Worm (Caenorhabditis elegans): ENCODE data around the gene T18D3.1.

The T18D3.1 gene

ce11 chrX:12454290-12454795 is at the start of gene T18D3.1, which contains the start of gene T18D3.9:
T18D3.1 (plus strand) TSS chrX:12454745.
T18D3.9 (minus strand) TSS chrX:12454457.
- TF ChIP-seq aha-1 (tag; optimal IDR thresholded peaks at IDR 0.05): no peak
- no peak for TF ChIP-seq mab-9 (GFP tag; IDR thresholded peaks at IDR 0.05)
- TF ChIP-seq nhr-19 (GFP tag; conservative IDR thresholded peaks at IDR 0.05): no peak
- no peak for TF ChIP-seq ztf-4 (tag; optimal IDR thresholded peaks at IDR 0.05)
- no peak for TF ChIP-seq hpl-2 (GFP tag; optimal IDR thresholded peaks at IDR 0.05)
- TF ChIP-seq aly-2 (tag; optimal IDR thresholded peaks at IDR 0.05): no peak
- no peak for TF ChIP-seq grh-1 (GFP tag; IDR thresholded peaks at IDR 0.05)
- no peak for TF ChIP-seq unc-30 (tag; optimal IDR thresholded peaks at IDR 0.05)
- no peak for TF ChIP-seq Y116A8C.19 (tag; optimal IDR thresholded peaks at IDR 0.05; ENCODE audit: borderline replicate concordance)
- TF ChIP-seq ceh-8 (GFP tag; optimal IDR thresholded peaks at IDR 0.05): no peak
- TF ChIP-seq jun-1 (tag; optimal IDR thresholded peaks at IDR 0.05): no peak
- no peak for TF ChIP-seq ets-5 (GFP tag; IDR thresholded peaks at IDR 0.05)
- no peak for TF ChIP-seq pax-3 (tag; optimal IDR thresholded peaks at IDR 0.05)
- no peak for TF ChIP-seq efl-3 (GFP tag; optimal IDR thresholded peaks at IDR 0.05)
- TF ChIP-seq tbx-2 (tag; optimal IDR thresholded peaks at IDR 0.05): peak; percentile 23
- peak; percentile 12 for TF ChIP-seq unc-130 (tag; optimal IDR thresholded peaks at IDR 0.05)
- TF ChIP-seq elt-3 (tag; optimal IDR thresholded peaks at IDR 0.05): peak in 2 of 6 experiments; percentile 52
- TF ChIP-seq egl-27 (tag; optimal IDR thresholded peaks at IDR 0.05): no peak
- TF ChIP-seq nhr-11 (tag; optimal IDR thresholded peaks at IDR 0.05): no peak
- TF ChIP-seq nhr-84 (tag; optimal IDR thresholded peaks at IDR 0.05): no peak
- no peak for TF ChIP-seq ceh-88 (GFP tag; IDR thresholded peaks at IDR 0.05)
- TF ChIP-seq irx-1 (tag; optimal IDR thresholded peaks at IDR 0.05): no peak
- TF ChIP-seq nhr-76 (tag; optimal IDR thresholded peaks at IDR 0.05): no peak
- no peak for TF ChIP-seq snpc-4 (tag; optimal IDR thresholded peaks at IDR 0.05)
- no peak for TF ChIP-seq lin-15B (tag; optimal IDR thresholded peaks at IDR 0.05)
- TF ChIP-seq elt-2 (tag; optimal IDR thresholded peaks at IDR 0.05): no peak
- TF ChIP-seq nhr-47 (tag; optimal IDR thresholded peaks at IDR 0.05): peak; percentile 44
- TF ChIP-seq hlh-4 (tag; optimal IDR thresholded peaks at IDR 0.05): no peak
- TF ChIP-seq hlh-17 (GFP tag; optimal IDR thresholded peaks at IDR 0.05; ENCODE audit: borderline replicate concordance): no peak
- TF ChIP-seq F16B12.6 (tag; optimal IDR thresholded peaks at IDR 0.05): no peak
- peak; percentile 51 for TF ChIP-seq nhr-20 (tag; optimal IDR thresholded peaks at IDR 0.05)
- TF ChIP-seq sptf-1 (tag; optimal IDR thresholded peaks at IDR 0.05): no peak
- TF ChIP-seq fkh-10 (GFP tag; optimal IDR thresholded peaks at IDR 0.05): no peak
- no peak for TF ChIP-seq ztf-11 (tag; optimal IDR thresholded peaks at IDR 0.05)
- TF ChIP-seq lin-13 (GFP tag; optimal IDR thresholded peaks at IDR 0.05): peak; percentile 35
- TF ChIP-seq zip-4 (GFP tag; optimal IDR thresholded peaks at IDR 0.05): no peak
- TF ChIP-seq fos-1 (tag; optimal IDR thresholded peaks at IDR 0.05): no peak
- no peak for TF ChIP-seq pqm-1 (tag; optimal IDR thresholded peaks at IDR 0.05)
- TF ChIP-seq C34B4.2 (tag; optimal IDR thresholded peaks at IDR 0.05): no peak
- peak; percentile 1 for TF ChIP-seq lir-3 (tag; optimal IDR thresholded peaks at IDR 0.05; ENCODE audit: poor library complexity)
- no peak for TF ChIP-seq alr-1 (tag; optimal IDR thresholded peaks at IDR 0.05; ENCODE audit: borderline replicate concordance)
- TF ChIP-seq nhr-90 (tag; optimal IDR thresholded peaks at IDR 0.05; ENCODE audit: poor library complexity): peak; percentile 36
- TF ChIP-seq nhr-12 (tag; optimal IDR thresholded peaks at IDR 0.05): no peak
- peak; percentile 58 for TF ChIP-seq mep-1 (tag; optimal IDR thresholded peaks at IDR 0.05)
- peak; percentile 79 for TF ChIP-seq lin-14 (GFP tag; optimal IDR thresholded peaks at IDR 0.05)
- no peak for TF ChIP-seq ceh-63 (GFP tag; optimal IDR thresholded peaks at IDR 0.05)
- TF ChIP-seq sup-37 (GFP tag; optimal IDR thresholded peaks at IDR 0.05): no peak
- TF ChIP-seq mef-2 (tag; optimal IDR thresholded peaks at IDR 0.05): no peak
- TF ChIP-seq lin-35 (GFP tag; optimal IDR thresholded peaks at IDR 0.05): peak; percentile 21 to 45
- TF ChIP-seq sox-4 (tag; optimal IDR thresholded peaks at IDR 0.05): no peak
- TF ChIP-seq tlp-1 (tag; optimal IDR thresholded peaks at IDR 0.05): no peak
- peak; percentile 37 for TF ChIP-seq nhr-71 (tag; optimal IDR thresholded peaks at IDR 0.05)
- TF ChIP-seq nhr-85 (tag): no peak

Data from whole organism, L1 larva.